Worm (Caenorhabditis elegans): Measurements from ENCODE around the gene srh-279.

- TF ChIP-seq nhr-11 (tag; optimal IDR thresholded peaks at IDR 0.05) (no peak), fkh-10 (GFP tag; optimal IDR thresholded peaks at IDR 0.05) (no peak), blmp-1 (tag; optimal IDR thresholded peaks at IDR 0.05) (no peak), swsn-7 (tag; optimal IDR thresholded peaks at IDR 0.05) (no peak)
Measured at ce11 chrV:16159594-16159993, 32.6 kb upstream of the srh-279 start, which contains the start of gene F10A3.17.
